Worm (Caenorhabditis elegans): Measurements from ENCODE around the gene hlh-12.
A peak's percentile ranks its signal among the peaks of the same experiment; 100 is the strongest.

DNA sequence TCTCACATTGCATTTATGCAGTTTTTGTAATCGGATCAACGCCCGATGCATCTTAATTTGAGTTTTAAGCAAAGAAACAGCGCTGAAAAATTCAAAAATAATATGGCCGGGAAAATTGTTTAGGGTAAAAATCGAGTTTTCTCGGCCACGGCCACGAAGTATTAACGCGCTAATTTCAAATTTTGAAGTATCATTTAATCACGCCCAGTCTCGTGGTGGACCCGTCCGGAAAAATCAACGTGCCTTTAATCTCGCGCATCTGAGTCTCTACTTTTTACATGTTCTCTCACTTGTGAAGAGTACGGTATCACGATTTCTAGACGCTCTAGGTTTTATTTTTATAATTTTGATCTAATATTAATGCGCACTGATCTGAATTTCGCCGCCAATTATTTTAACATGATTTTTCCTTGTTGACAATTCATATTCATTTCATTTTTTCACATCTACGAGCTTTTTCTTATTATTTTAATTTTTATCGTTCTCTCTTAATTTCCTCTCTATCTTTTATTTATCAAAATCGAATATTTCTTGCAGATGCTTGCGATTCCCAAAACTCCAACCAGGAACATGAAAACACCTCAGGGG, 19.6 kb upstream of the hlh-12 start, which contains the start of the genes acdh-13 and mesp-1:
- TF ChIP-seq him-1 (tag; optimal IDR thresholded peaks at IDR 0.05): no peak
- peak; percentile 73 for TF ChIP-seq W03F9.2 (tag; optimal IDR thresholded peaks at IDR 0.05)
- TF ChIP-seq dao-5 (tag; optimal IDR thresholded peaks at IDR 0.05): no peak

All from whole organism, L4/young adult.